Fruit fly (Drosophila melanogaster) whole organism, embryonic: ENCODE results near the gene chrb.
A peak's percentile ranks its signal among the peaks of the same experiment; 100 is the strongest.

Source experiments
- Bdp1 ChIP-seq: fragments of 200-800 bp; sonication (Bioruptor generic); optimal IDR thresholded peaks from 3 replicates; lab custom pipeline; 2016; ENCODE audit warnings: missing biosample characterization, missing genetic modification characterization
- CG10209 ChIP-seq: fragments of 200-800 bp; sonication (Bioruptor generic); optimal IDR thresholded peaks from 3 replicates; lab custom pipeline; 2017; ENCODE audit warnings: missing biosample characterization, mild to moderate bottlenecking, missing genetic modification characterization, missing genetic modification reagents
- CG10654 ChIP-seq: fragments of 200-800 bp; sonication (Bioruptor generic); optimal IDR thresholded peaks from 2 replicates; lab custom pipeline; 2016; ENCODE audit warnings: missing biosample characterization, missing genetic modification characterization
- CG11093 ChIP-seq: fragments of 200-800 bp; sonication (Bioruptor generic); IDR thresholded peaks from 3 replicates; pipeline ENCODE4 v1.3.6; 2022; ENCODE audit warnings: missing biosample characterization, missing genetic modification characterization
- CG12071 ChIP-seq: fragments of 200-800 bp; sonication (Bioruptor generic); optimal IDR thresholded peaks from 3 replicates; lab custom pipeline; 2018; ENCODE audit warnings: missing biosample characterization, mild to moderate bottlenecking, missing genetic modification characterization
- CG12299 ChIP-seq: fragments of 200-800 bp; sonication (Bioruptor generic); optimal IDR thresholded peaks from 2 replicates; lab custom pipeline; 2018; ENCODE audit warnings: missing biosample characterization, mild to moderate bottlenecking, missing genetic modification characterization
- CG13624 ChIP-seq: fragments of 200-800 bp; sonication (Bioruptor generic); optimal IDR thresholded peaks from 2 replicates; lab custom pipeline; 2016; ENCODE audit warnings: missing biosample characterization, missing genetic modification characterization
- CG14014 ChIP-seq: fragments of 200-800 bp; sonication (Bioruptor generic); IDR thresholded peaks from 2 replicates; pipeline ENCODE4 v1.3.6; 2022; ENCODE audit warnings: missing biosample characterization, missing genetic modification characterization
- CG16863 ChIP-seq: fragments of 200-800 bp; sonication (Bioruptor generic); optimal IDR thresholded peaks from 3 replicates; lab custom pipeline; 2016; ENCODE audit warnings: missing biosample characterization, missing genetic modification characterization
- CG18262 ChIP-seq: fragments of 200-800 bp; optimal IDR thresholded peaks from 3 replicates; lab custom pipeline; 2019; ENCODE audit warnings: missing biosample characterization, mild to moderate bottlenecking, missing genetic modification characterization, moderate library complexity
- CG18476 ChIP-seq: fragments of 200-800 bp; sonication (Bioruptor generic); optimal IDR thresholded peaks from 2 replicates; lab custom pipeline; 2016; ENCODE audit warnings: missing biosample characterization, mild to moderate bottlenecking, missing genetic modification characterization
- CG18764 ChIP-seq: fragments of 200-800 bp; sonication (Bioruptor generic); optimal IDR thresholded peaks from 3 replicates; lab custom pipeline; 2016; ENCODE audit warnings: missing biosample characterization, missing genetic modification characterization
- CG30403 ChIP-seq: fragments of 200-800 bp; sonication (Bioruptor generic); optimal IDR thresholded peaks from 3 replicates; lab custom pipeline; 2016; ENCODE audit warnings: missing biosample characterization, missing genetic modification characterization
- CG30431 ChIP-seq: fragments of 200-800 bp; sonication (Bioruptor generic); optimal IDR thresholded peaks from 2 replicates; lab custom pipeline; 2017; ENCODE audit warnings: missing biosample characterization, missing genetic modification characterization
- CG3847 ChIP-seq: fragments of 200-800 bp; sonication (Bioruptor generic); IDR thresholded peaks from 2 replicates; pipeline ENCODE4 v1.3.6; 2022; ENCODE audit warnings: missing biosample characterization, missing genetic modification characterization
- CG4360 ChIP-seq: fragments of 200-800 bp; sonication (Bioruptor generic); IDR thresholded peaks from 2 replicates; pipeline ENCODE4 v1.3.6; 2022; ENCODE audit warnings: missing biosample characterization, missing genetic modification characterization
- CG4820 ChIP-seq: fragments of 200-800 bp; sonication (Bioruptor generic); optimal IDR thresholded peaks from 3 replicates; lab custom pipeline; 2016; ENCODE audit warnings: missing biosample characterization, missing genetic modification characterization
- CG4854 ChIP-seq: fragments of 200-800 bp; sonication (Bioruptor generic); optimal IDR thresholded peaks from 2 replicates; lab custom pipeline; 2016; ENCODE audit warnings: missing biosample characterization, missing genetic modification characterization, inconsistent platforms
- CG6254 ChIP-seq: fragments of 200-800 bp; sonication (Bioruptor generic); optimal IDR thresholded peaks from 3 replicates; lab custom pipeline; 2017; ENCODE audit warnings: mild to moderate bottlenecking, missing biosample characterization, missing genetic modification reagents, missing genetic modification characterization
- CG6765 ChIP-seq: fragments of 200-800 bp; sonication (Bioruptor generic); optimal IDR thresholded peaks from 3 replicates; lab custom pipeline; 2017; ENCODE audit warnings: missing biosample characterization, mild to moderate bottlenecking, missing genetic modification characterization
- CG8281 ChIP-seq: fragments of 200-800 bp; sonication (Bioruptor generic); optimal IDR thresholded peaks from 2 replicates; lab custom pipeline; 2018; ENCODE audit warnings: missing biosample characterization, mild to moderate bottlenecking, missing genetic modification characterization, moderate library complexity
- CG8388 ChIP-seq: fragments of 200-800 bp; sonication (Bioruptor generic); optimal IDR thresholded peaks from 2 replicates; lab custom pipeline; 2019; ENCODE audit warnings: missing biosample characterization, mild to moderate bottlenecking, missing genetic modification characterization, moderate library complexity
- CG9437 ChIP-seq: fragments of 200-800 bp; sonication (Bioruptor generic); optimal IDR thresholded peaks from 2 replicates; lab custom pipeline; 2018; ENCODE audit warnings: missing biosample characterization, mild to moderate bottlenecking, missing genetic modification characterization
- CG9727 ChIP-seq: fragments of 200-800 bp; sonication (Bioruptor generic); optimal IDR thresholded peaks from 3 replicates; lab custom pipeline; 2017; ENCODE audit warnings: missing biosample characterization, mild to moderate bottlenecking, missing genetic modification characterization
- CG9876 ChIP-seq: fragments of 200-800 bp; sonication (Bioruptor generic); optimal IDR thresholded peaks from 2 replicates; lab custom pipeline; 2016; ENCODE audit warnings: missing biosample characterization, missing genetic modification characterization
- CTCF ChIP-seq: fragments of 200-800 bp; sonication (Bioruptor generic); optimal IDR thresholded peaks from 2 replicates; lab custom pipeline; 2017; ENCODE audit warnings: missing biosample characterization, mild to moderate bottlenecking, missing genetic modification characterization, moderate library complexity
- CkIIα-i1 ChIP-seq: fragments of 200-800 bp; sonication (Bioruptor generic); IDR thresholded peaks from 2 replicates; pipeline ENCODE4 v1.3.6; 2022; ENCODE audit warnings: missing biosample characterization, missing genetic modification characterization
- D19B ChIP-seq: fragments of 200-800 bp; sonication (Bioruptor generic); optimal IDR thresholded peaks from 2 replicates; lab custom pipeline; 2017; ENCODE audit warnings: missing biosample characterization, mild to moderate bottlenecking, missing genetic modification characterization
- Ets65A ChIP-seq: fragments of 200-800 bp; sonication (Bioruptor generic); peaks from one replicate; lab custom pipeline; 2016; ENCODE audit warnings: missing biosample characterization, missing genetic modification characterization
- Hmr ChIP-seq: fragments of 200-800 bp; sonication (Bioruptor generic); optimal IDR thresholded peaks from 3 replicates; lab custom pipeline; 2017; ENCODE audit warnings: mild to moderate bottlenecking, missing biosample characterization, missing genetic modification reagents, missing genetic modification characterization
- Nf-YB ChIP-seq: fragments of 200-800 bp; sonication (Bioruptor generic); optimal IDR thresholded peaks from 3 replicates; lab custom pipeline; 2019; ENCODE audit warnings: missing biosample characterization, mild to moderate bottlenecking, missing genetic modification characterization, moderate library complexity
- Ptx1 ChIP-seq: fragments of 200-800 bp; sonication (Bioruptor generic); IDR thresholded peaks from 2 replicates; pipeline ENCODE4 v1.3.6; 2022; ENCODE audit warnings: missing biosample characterization, missing genetic modification characterization
- Six4 ChIP-seq: fragments of 200-800 bp; sonication (Bioruptor generic); optimal IDR thresholded peaks from 2 replicates; lab custom pipeline; 2016; ENCODE audit warnings: missing biosample characterization, missing genetic modification characterization
- Vsx1 ChIP-seq: fragments of 200-800 bp; sonication (Bioruptor generic); optimal IDR thresholded peaks from 2 replicates; lab custom pipeline; 2017; ENCODE audit warnings: missing biosample characterization, mild to moderate bottlenecking, missing genetic modification characterization, missing genetic modification reagents
- bowl ChIP-seq: fragments of 200-800 bp; sonication (Bioruptor generic); IDR thresholded peaks from 2 replicates; pipeline ENCODE4 v1.3.6; 2022; ENCODE audit warnings: missing biosample characterization, missing genetic modification characterization
- ewg ChIP-seq: fragments of 200-800 bp; sonication (Bioruptor generic); optimal IDR thresholded peaks from 3 replicates; lab custom pipeline; 2017; ENCODE audit warnings: mild to moderate bottlenecking, missing biosample characterization, missing genetic modification reagents, missing genetic modification characterization
- fu2 ChIP-seq: fragments of 200-800 bp; sonication (Bioruptor generic); optimal IDR thresholded peaks from 2 replicates; lab custom pipeline; 2016; ENCODE audit warnings: missing biosample characterization, missing genetic modification characterization
- grn ChIP-seq: fragments of 200-800 bp; sonication (Bioruptor generic); optimal IDR thresholded peaks from 3 replicates; lab custom pipeline; 2017; ENCODE audit warnings: missing biosample characterization, missing genetic modification characterization
- ind ChIP-seq: fragments of 200-800 bp; sonication (Bioruptor generic); optimal IDR thresholded peaks from 3 replicates; lab custom pipeline; 2016; ENCODE audit warnings: missing biosample characterization, missing genetic modification characterization
- insv ChIP-seq, 2 experiments: fragments of 200-800 bp; sonication (Bioruptor generic); optimal IDR thresholded peaks; 3 replicates each; lab custom pipeline; 2016 to 2018; ENCODE audit warnings: missing biosample characterization in 2 of 2, missing genetic modification characterization in 2 of 2
- inv ChIP-seq: fragments of 200-800 bp; sonication (Bioruptor generic); IDR thresholded peaks from 2 replicates; pipeline ENCODE4 v1.3.6; 2022; ENCODE audit warnings: missing biosample characterization, missing genetic modification characterization; ENCODE audit not compliant: partially characterized antibody
- kay ChIP-seq: fragments of 200-800 bp; sonication (Bioruptor generic); optimal IDR thresholded peaks from 2 replicates; lab custom pipeline; 2016; ENCODE audit warnings: missing biosample characterization, missing genetic modification characterization
- klu ChIP-seq: fragments of 200-800 bp; sonication (Bioruptor generic); IDR thresholded peaks from 2 replicates; pipeline ENCODE4 v1.3.6; 2022; ENCODE audit warnings: missing biosample characterization, missing genetic modification characterization
- knrl ChIP-seq: fragments of 200-800 bp; sonication (Bioruptor generic); IDR thresholded peaks from 3 replicates; pipeline ENCODE4 v1.3.6; 2022; ENCODE audit warnings: missing biosample characterization, missing genetic modification characterization; ENCODE audit not compliant: partially characterized antibody
- lola ChIP-seq, 3 experiments: fragments of >200 bp in 2 of 3; fragments of 200-800 bp in 1 of 3; sonication (Bioruptor generic) in 1 of 3; optimal IDR thresholded peaks; 2 replicates each; lab custom pipeline; 2017 to 2019; ENCODE audit warnings: missing biosample characterization in 3 of 3, missing genetic modification characterization in 3 of 3, mild to moderate bottlenecking in 1 of 3, moderate library complexity in 1 of 3
- pum ChIP-seq: fragments of 200-800 bp; sonication (Bioruptor generic); optimal IDR thresholded peaks from 2 replicates; lab custom pipeline; 2016; ENCODE audit warnings: missing biosample characterization, missing genetic modification characterization
- shn ChIP-seq: fragments of 200-800 bp; sonication (Bioruptor generic); optimal IDR thresholded peaks from 3 replicates; lab custom pipeline; 2016; ENCODE audit warnings: missing biosample characterization, missing genetic modification characterization
- sug ChIP-seq: fragments of 200-800 bp; optimal IDR thresholded peaks from 2 replicates; lab custom pipeline; 2019; ENCODE audit warnings: missing biosample characterization, mild to moderate bottlenecking, missing genetic modification characterization, moderate library complexity
- tna ChIP-seq: fragments of 200-800 bp; sonication (Bioruptor generic); IDR thresholded peaks from 2 replicates; pipeline ENCODE4 v1.3.6; 2022; ENCODE audit warnings: missing biosample characterization, missing genetic modification characterization; ENCODE audit not compliant: partially characterized antibody
- zfh1 ChIP-seq: fragments of 200-800 bp; sonication (Bioruptor generic); IDR thresholded peaks from 3 replicates; pipeline ENCODE4 v1.3.6; 2022; ENCODE audit warnings: missing biosample characterization, missing genetic modification characterization
- zfh2 ChIP-seq: fragments of 200-800 bp; sonication (Bioruptor generic); optimal IDR thresholded peaks from 2 replicates; lab custom pipeline; 2016; ENCODE audit warnings: missing biosample characterization, missing genetic modification characterization

Gene chrb

dm6 chr3L:11533704-11534319, 46.5 kb downstream of the chrb start (continued):
- peak; percentile 32 for TF ChIP-seq CG18476 (GFP tag; lab: Kevin White, UChicago)
- peak; percentile 1 for TF ChIP-seq CG12071
- TF ChIP-seq Nf-YB (GFP tag; lab: Kevin White, UChicago): no peak
- no peak for TF ChIP-seq CG4820 (GFP tag; lab: Kevin White, UChicago)
- no peak for TF ChIP-seq inv (GFP tag; lab: Robert Waterston, UW)
- no peak for TF ChIP-seq shn
- TF ChIP-seq CG6254 (GFP tag; lab: Kevin White, UChicago): no peak
- no peak for TF ChIP-seq CkIIα-i1 (GFP tag; lab: Robert Waterston, UW)
- TF ChIP-seq fu2 (GFP tag; lab: Kevin White, UChicago): peak; percentile 15
- no peak for TF ChIP-seq Six4 (GFP tag; lab: Kevin White, UChicago)
- TF ChIP-seq Vsx1 (GFP tag; lab: Kevin White, UChicago): peak; percentile 32
- TF ChIP-seq CG30403 (GFP tag; lab: Kevin White, UChicago): peak; percentile 52
- TF ChIP-seq klu: peak; percentile 49; the same call in 1 of the 2 replicates
- no peak for TF ChIP-seq CTCF (GFP tag; lab: Kevin White, UChicago)
- TF ChIP-seq CG12299 (tag; lab: Kevin White, UChicago): peak; percentile 3
- TF ChIP-seq zfh1 (GFP tag; lab: Robert Waterston, UW): no peak
- peak; percentile 35; the same call in 1 of the 2 replicates for TF ChIP-seq CG3847 (GFP tag; lab: Robert Waterston, UW)
- TF ChIP-seq grn: no peak
- TF ChIP-seq Ets65A (GFP tag; lab: Kevin White, UChicago): no peak
- TF ChIP-seq ewg: no peak
- TF ChIP-seq ind (GFP tag; lab: Kevin White, UChicago): peak; percentile 43
- TF ChIP-seq Ptx1: peak; percentile 56; the same call in 1 of the 2 replicates
- no peak for TF ChIP-seq tna (GFP tag; lab: Robert Waterston, UW)
- TF ChIP-seq sug (tag; lab: Kevin White, UChicago): peak; percentile 35
- TF ChIP-seq knrl (GFP tag; lab: Robert Waterston, UW): no peak
- TF ChIP-seq bowl (GFP tag; lab: Robert Waterston, UW): 0 out of 2 replicates have a peak, but pooled peaks have one; percentile 31
- peak; percentile 36 for TF ChIP-seq CG18262 (tag; lab: Kevin White, UChicago)
- peak; percentile 59 for TF ChIP-seq D19B (GFP tag; lab: Kevin White, UChicago)
- peak; percentile 57 for TF ChIP-seq CG13624
- TF ChIP-seq Bdp1: no peak
- TF ChIP-seq kay (GFP tag; lab: Kevin White, UChicago): peak; percentile 48
- no peak for TF ChIP-seq CG9876 (GFP tag; lab: Kevin White, UChicago)
- TF ChIP-seq pum: peak; percentile 38
- TF ChIP-seq lola (GFP tag; optimal IDR thresholded peaks at IDR 0.05; lab: Kevin White, UChicago): no peak
- no peak for TF ChIP-seq insv (GFP tag; optimal IDR thresholded peaks at IDR 0.05; lab: Kevin White, UChicago)
- peak; percentile 22 for TF ChIP-seq CG6765 (GFP tag; lab: Kevin White, UChicago)
- no peak for TF ChIP-seq CG8388 (GFP tag; lab: Kevin White, UChicago)
- TF ChIP-seq CG14014 (GFP tag; lab: Robert Waterston, UW): peak; percentile 48
- TF ChIP-seq CG30431 (GFP tag; lab: Kevin White, UChicago): no peak
- TF ChIP-seq CG11093 (GFP tag; lab: Robert Waterston, UW): peak; percentile 40; the same call in 1 of the 3 replicates
- TF ChIP-seq CG10654: no peak
- TF ChIP-seq CG9437 (GFP tag; lab: Kevin White, UChicago): peak; percentile 30
- TF ChIP-seq CG10209 (GFP tag; lab: Kevin White, UChicago): no peak
- TF ChIP-seq CG16863 (GFP tag; lab: Kevin White, UChicago): peak; percentile 20
- TF ChIP-seq CG9727: peak; percentile 22
- TF ChIP-seq CG8281 (tag; lab: Kevin White, UChicago): peak; percentile 16
- peak; percentile 58 for TF ChIP-seq Hmr (GFP tag; lab: Kevin White, UChicago)
- no peak for TF ChIP-seq CG4360
- TF ChIP-seq CG4854 (GFP tag; lab: Kevin White, UChicago): no peak
- TF ChIP-seq zfh2 (GFP tag; lab: Kevin White, UChicago): peak; percentile 19
- no peak for TF ChIP-seq CG18764
